Fruit fly (Drosophila melanogaster) whole organism, embryonic: Measurements from ENCODE around the gene CG32344.

Experiments
- Atf6 ChIP-seq: fragments of 200-800 bp; sonication (Bioruptor generic); IDR thresholded peaks from 2 replicates; pipeline ENCODE4 v1.3.6; 2022; ENCODE audit warnings: missing biosample characterization, missing genetic modification characterization
- CG11504 ChIP-seq: fragments of 200-800 bp; sonication (Bioruptor generic); optimal IDR thresholded peaks from 3 replicates; lab custom pipeline; 2019; ENCODE audit warnings: missing biosample characterization, mild to moderate bottlenecking, missing genetic modification characterization, moderate library complexity
- CG14441 ChIP-seq: fragments of 200-800 bp; sonication (Bioruptor generic); IDR thresholded peaks from 2 replicates; pipeline ENCODE4 v1.3.6; 2022; ENCODE audit warnings: missing biosample characterization, missing genetic modification characterization
- CG14667 ChIP-seq: fragments of 200-800 bp; sonication (Bioruptor generic); IDR thresholded peaks from 2 replicates; pipeline ENCODE4 v1.3.6; 2022; ENCODE audit warnings: missing biosample characterization, missing genetic modification characterization
- CG15011 ChIP-seq: fragments of 200-800 bp; sonication (Bioruptor generic); optimal IDR thresholded peaks from 3 replicates; lab custom pipeline; 2018; ENCODE audit warnings: missing biosample characterization, mild to moderate bottlenecking, missing genetic modification characterization
- CG16779 ChIP-seq: fragments of 200-800 bp; sonication (Bioruptor generic); IDR thresholded peaks from 2 replicates; pipeline ENCODE4 v1.3.6; 2022; ENCODE audit warnings: missing biosample characterization, missing genetic modification characterization
- CG17385 ChIP-seq: fragments of 200-800 bp; sonication (Bioruptor generic); optimal IDR thresholded peaks from 3 replicates; lab custom pipeline; 2018; ENCODE audit warnings: missing biosample characterization, mild to moderate bottlenecking, missing genetic modification characterization
- CG3281 ChIP-seq: fragments of 200-800 bp; sonication (Bioruptor generic); optimal IDR thresholded peaks from 3 replicates; lab custom pipeline; 2017; ENCODE audit warnings: missing biosample characterization, mild to moderate bottlenecking, missing genetic modification characterization
- CG34376 ChIP-seq: fragments of 200-800 bp; sonication (Bioruptor generic); optimal IDR thresholded peaks from 2 replicates; lab custom pipeline; 2018; ENCODE audit warnings: missing biosample characterization, mild to moderate bottlenecking, missing genetic modification characterization
- CG4730 ChIP-seq: fragments of 200-800 bp; sonication (Bioruptor generic); IDR thresholded peaks from 2 replicates; pipeline ENCODE4 v1.3.6; 2022; ENCODE audit warnings: missing biosample characterization, missing genetic modification characterization
- CG6683 ChIP-seq: fragments of 200-800 bp; sonication (Bioruptor generic); optimal IDR thresholded peaks from 2 replicates; lab custom pipeline; 2017; ENCODE audit warnings: missing biosample characterization, mild to moderate bottlenecking, missing genetic modification characterization, missing genetic modification reagents
- CG7357 ChIP-seq: fragments of 200-800 bp; sonication (Bioruptor generic); IDR thresholded peaks from 3 replicates; pipeline ENCODE4 v1.3.6; 2022; ENCODE audit warnings: missing biosample characterization, missing genetic modification characterization
- CHES-1-like ChIP-seq: fragments of 200-800 bp; sonication (Bioruptor generic); optimal IDR thresholded peaks from 2 replicates; lab custom pipeline; 2016; ENCODE audit warnings: missing biosample characterization, missing genetic modification characterization
- CoRest ChIP-seq: fragments of 200-800 bp; sonication (Bioruptor generic); optimal IDR thresholded peaks from 3 replicates; lab custom pipeline; 2018; ENCODE audit warnings: missing biosample characterization, mild to moderate bottlenecking, missing genetic modification characterization, moderate library complexity
- Dbx ChIP-seq: fragments of 200-800 bp; sonication (Bioruptor generic); IDR thresholded peaks from 3 replicates; pipeline ENCODE4 v1.3.6; 2022; ENCODE audit warnings: missing biosample characterization, missing genetic modification characterization
- Hr51 ChIP-seq, 2 experiments: fragments of 200-800 bp; sonication (Bioruptor generic); optimal IDR thresholded peaks; 2 replicates in 1 of 2; 3 replicates in 1 of 2; lab custom pipeline; 2016 to 2018; ENCODE audit warnings: missing biosample characterization in 2 of 2, missing genetic modification characterization in 2 of 2, mild to moderate bottlenecking in 1 of 2, moderate library complexity in 1 of 2
- Lim3 ChIP-seq: fragments of 200-800 bp; sonication (Bioruptor generic); IDR thresholded peaks from 2 replicates; pipeline ENCODE4 v1.3.6; 2022; ENCODE audit warnings: missing biosample characterization, missing genetic modification characterization
- MBD-R2 ChIP-seq: fragments of 200-800 bp; sonication (Bioruptor generic); IDR thresholded peaks from 2 replicates; pipeline ENCODE4 v1.3.6; 2022; ENCODE audit warnings: missing biosample characterization, missing genetic modification characterization
- Med ChIP-seq: fragments of 200-800 bp; sonication (Bioruptor generic); peaks from one replicate; lab custom pipeline; 2016; ENCODE audit warnings: missing biosample characterization, missing genetic modification characterization, mild to moderate bottlenecking, inconsistent platforms, moderate library complexity
- NfI ChIP-seq: fragments of 200-800 bp; sonication (Bioruptor generic); optimal IDR thresholded peaks from 3 replicates; lab custom pipeline; 2018; ENCODE audit warnings: missing biosample characterization, mild to moderate bottlenecking, missing genetic modification characterization, moderate library complexity
- Ssrp ChIP-seq: fragments of 200-800 bp; sonication (Bioruptor generic); optimal IDR thresholded peaks from 2 replicates; lab custom pipeline; 2018; ENCODE audit warnings: missing biosample characterization, mild to moderate bottlenecking, missing genetic modification characterization, moderate library complexity
- Taf1 ChIP-seq: fragments of 200-800 bp; sonication (Bioruptor generic); IDR thresholded peaks from 2 replicates; pipeline ENCODE4 v1.3.6; 2022; ENCODE audit warnings: missing biosample characterization, missing genetic modification characterization
- Xbp1 ChIP-seq: fragments of 200-800 bp; sonication (Bioruptor generic); optimal IDR thresholded peaks from 3 replicates; lab custom pipeline; 2016; ENCODE audit warnings: missing biosample characterization, mild to moderate bottlenecking, missing genetic modification characterization
- aop ChIP-seq: fragments of 200-800 bp; sonication (Bioruptor generic); IDR thresholded peaks from 2 replicates; pipeline ENCODE4 v1.3.6; 2022; ENCODE audit warnings: missing biosample characterization, missing genetic modification characterization
- ato ChIP-seq: fragments of 200-800 bp; sonication (Bioruptor generic); IDR thresholded peaks from 2 replicates; pipeline ENCODE4 v1.3.6; 2022; ENCODE audit warnings: missing biosample characterization, missing genetic modification characterization; ENCODE audit not compliant: partially characterized antibody
- btn ChIP-seq: fragments of 200-800 bp; sonication (Bioruptor generic); optimal IDR thresholded peaks from 2 replicates; lab custom pipeline; 2016; ENCODE audit warnings: missing biosample characterization, missing genetic modification characterization
- crp ChIP-seq, 2 experiments: fragments of 200-800 bp; sonication (Bioruptor generic); optimal IDR thresholded peaks; 2 replicates in 1 of 2; 3 replicates in 1 of 2; lab custom pipeline; 2017; ENCODE audit warnings: missing biosample characterization in 2 of 2, missing genetic modification characterization in 2 of 2, mild to moderate bottlenecking in 1 of 2, moderate library complexity in 1 of 2
- da ChIP-seq: fragments of 200-800 bp; sonication (Bioruptor generic); optimal IDR thresholded peaks from 2 replicates; lab custom pipeline; 2016; ENCODE audit warnings: missing biosample characterization, missing genetic modification characterization
- gce ChIP-seq: fragments of 200-800 bp; sonication (Bioruptor generic); IDR thresholded peaks from 3 replicates; pipeline ENCODE4 v1.3.6; 2022; ENCODE audit warnings: missing biosample characterization, missing genetic modification characterization
- grau ChIP-seq: fragments of 200-800 bp; optimal IDR thresholded peaks from 3 replicates; lab custom pipeline; 2019; ENCODE audit warnings: missing biosample characterization, mild to moderate bottlenecking, missing genetic modification characterization, moderate library complexity
- grn ChIP-seq: fragments of 200-800 bp; sonication (Bioruptor generic); optimal IDR thresholded peaks from 3 replicates; lab custom pipeline; 2017; ENCODE audit warnings: missing biosample characterization, missing genetic modification characterization
- gro ChIP-seq: fragments of 200-800 bp; sonication (Bioruptor generic); optimal IDR thresholded peaks from 2 replicates; lab custom pipeline; 2016; ENCODE audit warnings: missing biosample characterization, missing genetic modification characterization
- h ChIP-seq: fragments of >200 bp; optimal IDR thresholded peaks from 2 replicates; lab custom pipeline; 2017
- hkb ChIP-seq, 2 experiments: fragments of 200-800 bp in 1 of 2; fragments of >200 bp in 1 of 2; sonication (Bioruptor generic) in 1 of 2; IDR thresholded peaks in 1 of 2; optimal IDR thresholded peaks in 1 of 2; 2 replicates each; pipeline versions ENCODE4 v1.3.6 to Lab custom; 2017 to 2022; ENCODE audit warnings: missing biosample characterization in 1 of 2, missing genetic modification characterization in 1 of 2
- inv ChIP-seq: fragments of 200-800 bp; sonication (Bioruptor generic); IDR thresholded peaks from 2 replicates; pipeline ENCODE4 v1.3.6; 2022; ENCODE audit warnings: missing biosample characterization, missing genetic modification characterization; ENCODE audit not compliant: partially characterized antibody
- kay ChIP-seq: fragments of 200-800 bp; sonication (Bioruptor generic); optimal IDR thresholded peaks from 2 replicates; lab custom pipeline; 2016; ENCODE audit warnings: missing biosample characterization, missing genetic modification characterization
- lilli ChIP-seq: fragments of 200-800 bp; sonication (Bioruptor generic); optimal IDR thresholded peaks from 3 replicates; lab custom pipeline; 2016; ENCODE audit warnings: missing biosample characterization, missing genetic modification characterization
- nom ChIP-seq: fragments of 200-800 bp; sonication (Bioruptor generic); optimal IDR thresholded peaks from 2 replicates; lab custom pipeline; 2017; ENCODE audit warnings: missing biosample characterization, missing genetic modification characterization, mild to moderate bottlenecking, moderate library complexity, missing genetic modification reagents
- pan ChIP-seq, 4 experiments: fragments of >200 bp in 3 of 4; fragments of 200-800 bp in 1 of 4; sonication (Bioruptor generic) in 1 of 4; optimal IDR thresholded peaks in 3 of 4; IDR thresholded peaks in 1 of 4; 2 replicates each; pipeline versions ENCODE4 v1.3.6 to Lab custom; 2017 to 2022; ENCODE audit warnings: missing biosample characterization in 2 of 4, missing genetic modification characterization in 2 of 4, mixed read lengths in 1 of 4
- schlank ChIP-seq: fragments of 200-800 bp; sonication (Bioruptor generic); optimal IDR thresholded peaks from 2 replicates; lab custom pipeline; 2018; ENCODE audit warnings: missing biosample characterization, mild to moderate bottlenecking, missing genetic modification characterization
- sim ChIP-seq: fragments of 200-800 bp; sonication (Bioruptor generic); IDR thresholded peaks from 2 replicates; pipeline ENCODE4 v1.3.6; 2022; ENCODE audit warnings: missing biosample characterization, missing genetic modification characterization
- so ChIP-seq: fragments of 200-800 bp; sonication (Bioruptor generic); IDR thresholded peaks from 3 replicates; pipeline ENCODE4 v1.3.6; 2022; ENCODE audit warnings: missing biosample characterization, missing genetic modification characterization
- sob ChIP-seq: fragments of 200-800 bp; sonication (Bioruptor generic); IDR thresholded peaks from 2 replicates; pipeline ENCODE4 v1.3.6; 2022; ENCODE audit warnings: missing biosample characterization, missing genetic modification characterization
- ssp ChIP-seq: fragments of 200-800 bp; sonication (Bioruptor generic); IDR thresholded peaks from 2 replicates; pipeline ENCODE4 v1.3.6; 2022; ENCODE audit warnings: missing biosample characterization, missing genetic modification characterization
- toy ChIP-seq: fragments of 200-800 bp; sonication (Bioruptor generic); IDR thresholded peaks from 2 replicates; pipeline ENCODE4 v1.3.6; 2022; ENCODE audit warnings: missing biosample characterization, missing genetic modification characterization
- ttk ChIP-seq: fragments of 200-800 bp; sonication (Bioruptor generic); IDR thresholded peaks from 2 replicates; pipeline ENCODE4 v2.1.2; 2022; ENCODE audit warnings: missing biosample characterization, missing genetic modification characterization
- tx ChIP-seq: fragments of 200-800 bp; sonication (Bioruptor generic); optimal IDR thresholded peaks from 2 replicates; lab custom pipeline; 2016; ENCODE audit warnings: missing biosample characterization, missing genetic modification characterization

CG32344 gene

dm6 chr3L:346656-347640, 22.4 kb upstream of the CG32344 start, which contains the start of gene mth (continued):
- TF ChIP-seq ato (GFP tag; lab: Robert Waterston, UW) (peak; percentile 95), Atf6 (no peak; the same call in 1 of the 2 replicates), tx (GFP tag; lab: Kevin White, UChicago) (peak; percentile 19), grau (tag; lab: Kevin White, UChicago) (peak; percentile 49), so (GFP tag; lab: Robert Waterston, UW) (no peak), gce (0 out of 3 replicates have a peak, but pooled peaks have one; percentile 30), h (lab: Kevin White, UChicago) (no peak), Dbx (GFP tag; lab: Robert Waterston, UW) (peak; percentile 54; the same call in 1 of the 3 replicates), schlank (no peak), sim (GFP tag; lab: Robert Waterston, UW) (0 out of 2 replicates have a peak, but pooled peaks have one; percentile 29), CG7357 (peak; percentile 94), lilli (GFP tag; lab: Kevin White, UChicago) (peak; percentile 69), Taf1 (GFP tag; lab: Robert Waterston, UW) (no peak; the same call in 1 of the 2 replicates), hkb (optimal IDR thresholded peaks at IDR 0.05; lab: Kevin White, UChicago) (no peak), hkb (GFP tag; IDR thresholded peaks at IDR 0.05; lab: Robert Waterston, UW) (no peak), CG14667 (GFP tag; lab: Robert Waterston, UW) (no peak), CG3281 (GFP tag; lab: Kevin White, UChicago) (peak; percentile 26), crp (GFP tag; optimal IDR thresholded peaks at IDR 0.05; lab: Kevin White, UChicago) (peak in 1 of 2 experiments; percentile 54), da (no peak), Hr51 (GFP tag; optimal IDR thresholded peaks at IDR 0.05; lab: Kevin White, UChicago) (peak in 1 of 2 experiments; percentile 43), kay (GFP tag; lab: Kevin White, UChicago) (peak; percentile 22), CG16779 (GFP tag; lab: Robert Waterston, UW) (no peak), Lim3 (GFP tag; lab: Robert Waterston, UW) (no peak), CG11504 (tag; lab: Kevin White, UChicago) (peak; percentile 57), aop (GFP tag; lab: Robert Waterston, UW) (no peak), CG15011 (GFP tag; lab: Kevin White, UChicago) (peak; percentile 16), nom (GFP tag; lab: Kevin White, UChicago) (peak; percentile 15), Xbp1 (GFP tag; lab: Kevin White, UChicago) (peak; percentile 55), btn (GFP tag; lab: Kevin White, UChicago) (no peak), CoRest (peak; percentile 66), NfI (GFP tag; lab: Kevin White, UChicago) (peak; percentile 48), toy (GFP tag; lab: Robert Waterston, UW) (no peak), pan (optimal IDR thresholded peaks at IDR 0.05; lab: Kevin White, UChicago) (no peak), pan (GFP tag; optimal IDR thresholded peaks at IDR 0.05 in 1 of 2, IDR thresholded peaks at IDR 0.05 in 1 of 2) (peak in 1 of 2 experiments; percentile 22), Ssrp (tag; lab: Kevin White, UChicago) (peak; percentile 3), grn (GFP tag; lab: Kevin White, UChicago) (peak; percentile 39), CG17385 (GFP tag; lab: Kevin White, UChicago) (no peak), inv (peak; percentile 99), sob (GFP tag; lab: Robert Waterston, UW) (peak; percentile 59; the same call in 1 of the 2 replicates), CG14441 (GFP tag; lab: Robert Waterston, UW) (peak; percentile 52; the same call in 1 of the 2 replicates), MBD-R2 (peak; percentile 43), CG34376 (no peak), CG4730 (no peak), CHES-1-like (GFP tag; lab: Kevin White, UChicago) (peak; percentile 37), CG6683 (GFP tag; lab: Kevin White, UChicago) (no peak), ttk (GFP tag; lab: Robert Waterston, UW) (no peak), Med (GFP tag; lab: Kevin White, UChicago) (peak; percentile 84), gro (peak; percentile 64), ssp (GFP tag; lab: Robert Waterston, UW) (peak; percentile 96)
